Fruit fly (Drosophila melanogaster) whole organism: ENCODE results near the gene Srp68.

Source experiments
- CG8478 ChIP-seq: fragments of >200 bp; optimal IDR thresholded peaks from 2 replicates; lab custom pipeline; 2018; ENCODE audit warnings: inconsistent platforms
- EcR ChIP-seq, 2 experiments: fragments of >200 bp; optimal IDR thresholded peaks; 2 replicates each; lab custom pipeline; 2017; ENCODE audit warnings: missing biosample characterization in 2 of 2, missing genetic modification characterization in 2 of 2, missing genetic modification reagents in 2 of 2
- pan ChIP-seq: fragments of >200 bp; optimal IDR thresholded peaks from 2 replicates; lab custom pipeline; 2017
- psq ChIP-seq: fragments of >200 bp; optimal IDR thresholded peaks from 2 replicates; lab custom pipeline; 2017
- usp ChIP-seq: fragments of >200 bp; optimal IDR thresholded peaks from 2 replicates; lab custom pipeline; 2017; ENCODE audit warnings: missing biosample characterization, missing genetic modification characterization, mixed read lengths

- TF ChIP-seq usp (GFP tag; lab: Kevin White, UChicago): no peak
- TF ChIP-seq CG8478 (lab: Kevin White, UChicago): no peak
- TF ChIP-seq psq: no peak
- TF ChIP-seq pan: no peak
- TF ChIP-seq EcR (GFP tag; optimal IDR thresholded peaks at IDR 0.05; lab: Kevin White, UChicago): no peak
Measured at dm6 chr3L:8985848-8986320, 11.0 kb downstream of the Srp68 start, which contains the start of gene Galk.
